Fruit fly (Drosophila melanogaster): Measurements from ENCODE around the gene CG32720.

DNA sequence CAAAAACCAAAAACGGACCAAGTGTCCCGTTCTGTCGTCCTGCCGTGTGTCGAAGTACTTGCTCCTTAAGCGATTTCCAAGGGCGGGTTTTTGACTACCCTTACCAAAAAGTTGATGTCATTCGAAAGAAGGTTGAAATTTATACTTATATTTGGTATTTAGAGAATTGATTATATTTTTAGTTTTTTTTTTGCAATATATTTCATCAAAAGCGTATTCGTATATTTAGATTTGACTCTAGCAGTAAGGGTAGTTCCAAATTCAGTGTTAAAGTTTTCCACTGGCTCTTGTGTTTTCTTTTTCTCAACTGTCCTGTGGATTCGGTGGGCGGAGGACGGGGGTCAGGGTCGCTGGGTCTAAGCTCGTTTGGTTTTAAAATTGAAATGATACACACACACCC lies 13.9 kb upstream of the CG32720 start:
- TF ChIP-seq CG7045 (GFP tag; optimal IDR thresholded peaks at IDR 0.05) (no peak), tj (GFP tag; optimal IDR thresholded peaks at IDR 0.05) (no peak), cic (GFP tag; optimal IDR thresholded peaks at IDR 0.05) (no peak), Clk (GFP tag; optimal IDR thresholded peaks at IDR 0.05) (no peak), kay (GFP tag; ENCODE audit: borderline replicate concordance) (no peak), CG5204 (GFP tag; optimal IDR thresholded peaks at IDR 0.05) (no peak), CG12768 (GFP tag; optimal IDR thresholded peaks at IDR 0.05) (no peak), Hr96 (GFP tag; optimal IDR thresholded peaks at IDR 0.05) (no peak), CG7101 (tag; optimal IDR thresholded peaks at IDR 0.05) (no peak), Crg-1 (GFP tag; optimal IDR thresholded peaks at IDR 0.05) (no peak), CG14711 (tag; optimal IDR thresholded peaks at IDR 0.05) (no peak), CG11617 (GFP tag; optimal IDR thresholded peaks at IDR 0.05) (no peak)

All from whole organism, adult.